Worm (Caenorhabditis elegans): ENCODE results near the gene R10E4.11.
A peak's percentile ranks its signal among the peaks of the same experiment; 100 is the strongest.

R10E4.11 gene

DNA sequence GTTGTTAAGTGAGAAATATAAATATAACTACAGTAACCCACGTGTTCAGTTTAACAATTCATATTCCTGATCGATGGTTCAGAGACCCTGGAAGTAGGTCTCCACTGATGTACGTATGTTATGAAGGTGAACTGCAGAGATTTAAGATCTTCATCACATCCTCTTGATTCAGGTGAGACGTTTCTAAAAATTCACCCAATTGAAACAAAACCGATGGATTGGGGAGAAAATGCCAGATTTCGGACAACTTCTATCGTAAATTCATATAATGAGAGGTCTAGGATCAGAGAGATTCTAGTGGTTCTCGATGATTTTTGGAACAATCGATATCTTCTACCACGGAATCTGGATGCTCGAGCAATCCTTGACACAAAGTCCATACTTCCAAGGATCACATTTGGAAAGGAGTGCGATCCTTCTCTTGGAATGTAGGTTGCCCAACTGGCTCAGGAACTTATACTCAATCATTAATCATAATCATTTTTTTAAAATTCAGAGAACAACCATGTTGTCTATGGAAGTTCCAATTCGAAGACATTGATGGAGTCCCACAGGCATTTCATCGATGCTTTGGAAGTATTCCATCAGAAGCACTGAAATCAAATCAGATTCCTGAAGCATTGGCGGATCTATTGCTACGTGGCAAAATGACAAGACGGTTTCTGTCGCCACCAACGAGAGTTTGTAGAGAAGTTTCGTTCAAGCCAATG is 6.5 kb downstream of the R10E4.11 start, which contains the start of the genes nth-1 and R10E4.7:
Gene nth-1, minus strand, starts transcription at position 101 of the 710 bp plus-strand sequence.
Gene R10E4.7, plus strand, starts transcription at position 660 of the 710 bp plus-strand sequence.
- TF ChIP-seq ztf-23 (GFP tag; IDR thresholded peaks at IDR 0.05): no peak
- no peak for TF ChIP-seq ref-1 (GFP tag; conservative IDR thresholded peaks at IDR 0.05)
- no peak for TF ChIP-seq ztf-29 (GFP tag; IDR thresholded peaks at IDR 0.05)
- TF ChIP-seq T22C8.4 (GFP tag; IDR thresholded peaks at IDR 0.05): no peak

DNA sequence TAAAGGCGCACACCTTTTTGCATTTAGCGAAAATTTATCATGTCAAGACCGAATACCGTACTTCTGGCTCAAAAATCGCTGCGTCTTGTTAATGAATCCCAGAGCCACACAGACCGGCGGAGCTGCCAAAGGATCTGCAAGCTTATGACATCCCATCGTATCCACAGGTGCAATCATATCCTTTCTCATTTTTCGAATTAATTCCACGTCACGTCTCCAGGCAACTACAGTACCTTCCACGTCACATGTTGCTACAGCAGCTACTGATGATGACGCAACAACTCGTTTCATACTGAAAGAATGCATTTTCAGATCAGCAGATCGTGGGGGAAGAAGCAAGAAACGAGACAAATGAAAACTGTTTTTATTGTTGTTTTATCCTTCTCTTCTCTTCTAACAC is 7.7 kb downstream of the R10E4.11 start, which contains the start of gene R10E4.6:
Gene R10E4.6, plus strand, starts transcription at position 301 of the 400 bp plus-strand sequence.
- no peak for TF ChIP-seq med-1 (GFP tag; optimal IDR thresholded peaks at IDR 0.05; ENCODE audit: insufficient read depth)
- no peak for TF ChIP-seq ztf-23 (GFP tag; IDR thresholded peaks at IDR 0.05)

DNA sequence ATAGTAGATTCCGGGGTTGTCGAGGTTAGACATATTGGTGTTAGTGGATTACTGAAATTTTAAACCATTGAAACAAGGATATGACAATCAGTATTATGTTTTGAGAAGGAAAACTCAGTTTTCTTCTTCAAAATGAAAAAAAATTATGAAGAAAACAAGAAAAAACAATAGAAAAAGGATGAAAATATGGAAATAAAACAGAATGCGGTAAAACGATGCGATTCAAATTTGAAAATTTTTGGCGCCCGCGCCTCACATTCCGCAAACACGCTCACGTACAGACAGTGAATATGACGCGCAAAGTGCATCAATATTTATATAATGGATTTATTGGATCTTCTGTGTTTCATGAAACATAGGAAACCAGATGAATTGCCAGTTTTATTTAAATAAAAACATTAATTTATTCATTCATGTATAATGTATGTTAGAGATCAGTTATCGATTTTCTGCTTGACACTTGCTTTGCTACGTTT is 9.6 kb downstream of the R10E4.11 start, which contains the start of gene mcm-5:
Gene mcm-5, minus strand, starts transcription at position 51 of the 476 bp plus-strand sequence.
- no peak for TF ChIP-seq T22C8.4 (GFP tag; IDR thresholded peaks at IDR 0.05)
- TF ChIP-seq flt-1 (GFP tag; IDR thresholded peaks at IDR 0.05): no peak

- TF ChIP-seq tab-1 (GFP tag; IDR thresholded peaks at IDR 0.05) (no peak), flt-1 (GFP tag; IDR thresholded peaks at IDR 0.05) (no peak), T22C8.4 (GFP tag; IDR thresholded peaks at IDR 0.05) (no peak), ztf-23 (GFP tag; IDR thresholded peaks at IDR 0.05) (no peak), cog-1 (tag; optimal IDR thresholded peaks at IDR 0.05) (no peak), ztf-29 (GFP tag; IDR thresholded peaks at IDR 0.05) (no peak), med-1 (GFP tag; optimal IDR thresholded peaks at IDR 0.05; ENCODE audit: insufficient read depth) (no peak)
These were observed 10.9 kb downstream of the R10E4.11 start for ce11 chrIII:4289952-4290351.

ce11 chrIII:4287379-4287778 is 13.5 kb downstream of the R10E4.11 start, which contains the start of gene R10E4.3:
R10E4.3 (minus strand) TSS chrIII:4287479.
- TF ChIP-seq klf-2 (GFP tag; conservative IDR thresholded peaks at IDR 0.05) (no peak), flt-1 (GFP tag; IDR thresholded peaks at IDR 0.05) (no peak), cog-1 (tag; optimal IDR thresholded peaks at IDR 0.05) (no peak), ref-1 (GFP tag; conservative IDR thresholded peaks at IDR 0.05) (no peak), ztf-29 (GFP tag; IDR thresholded peaks at IDR 0.05) (no peak), ztf-23 (GFP tag; IDR thresholded peaks at IDR 0.05) (no peak), tab-1 (GFP tag; IDR thresholded peaks at IDR 0.05) (no peak), med-1 (GFP tag; optimal IDR thresholded peaks at IDR 0.05; ENCODE audit: insufficient read depth) (no peak)

DNA sequence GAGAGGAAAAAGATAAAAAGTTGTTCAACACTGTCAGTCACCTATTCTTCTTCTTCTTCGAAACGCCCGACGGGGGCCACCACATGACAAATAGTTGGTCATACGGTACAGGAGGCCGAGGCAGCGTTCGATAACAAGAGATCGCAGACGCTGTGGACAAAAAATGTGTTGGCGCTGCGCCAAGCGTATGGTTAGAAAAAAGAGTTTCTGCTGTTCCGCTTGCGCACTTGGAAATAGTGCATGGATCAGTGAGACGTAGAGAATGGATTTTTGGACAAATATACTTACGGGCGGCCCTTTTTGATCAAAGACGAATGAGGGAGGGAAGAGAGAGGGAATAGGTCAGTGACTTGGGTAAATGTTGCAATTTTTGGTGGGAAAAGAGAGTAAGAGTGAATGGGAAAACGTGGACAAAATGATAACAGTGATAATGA is 16.1 kb downstream of the R10E4.11 start:
- TF ChIP-seq med-1 (GFP tag; optimal IDR thresholded peaks at IDR 0.05; ENCODE audit: insufficient read depth) (no peak), T22C8.4 (GFP tag; IDR thresholded peaks at IDR 0.05) (no peak), ztf-23 (GFP tag; IDR thresholded peaks at IDR 0.05) (no peak), tab-1 (GFP tag; IDR thresholded peaks at IDR 0.05) (no peak), ref-1 (GFP tag; conservative IDR thresholded peaks at IDR 0.05) (no peak), klf-2 (GFP tag; conservative IDR thresholded peaks at IDR 0.05) (no peak), ztf-29 (GFP tag; IDR thresholded peaks at IDR 0.05) (no peak), cog-1 (tag; optimal IDR thresholded peaks at IDR 0.05) (no peak), flt-1 (GFP tag; IDR thresholded peaks at IDR 0.05) (no peak)

- TF ChIP-seq ztf-29 (GFP tag; IDR thresholded peaks at IDR 0.05): no peak
- no peak for TF ChIP-seq cog-1 (tag; optimal IDR thresholded peaks at IDR 0.05)
- no peak for TF ChIP-seq med-1 (GFP tag; optimal IDR thresholded peaks at IDR 0.05; ENCODE audit: insufficient read depth)
- no peak for TF ChIP-seq flt-1 (GFP tag; IDR thresholded peaks at IDR 0.05)
- TF ChIP-seq tab-1 (GFP tag; IDR thresholded peaks at IDR 0.05): no peak
- TF ChIP-seq klf-2 (GFP tag; conservative IDR thresholded peaks at IDR 0.05): no peak
- TF ChIP-seq ref-1 (GFP tag; conservative IDR thresholded peaks at IDR 0.05): no peak
- TF ChIP-seq ztf-23 (GFP tag; IDR thresholded peaks at IDR 0.05): no peak
- TF ChIP-seq T22C8.4 (GFP tag; IDR thresholded peaks at IDR 0.05): no peak
These were observed 17.7 kb downstream of the R10E4.11 start for ce11 chrIII:4283175-4283574.

- TF ChIP-seq ref-1 (GFP tag; conservative IDR thresholded peaks at IDR 0.05) (0 out of 2 replicates have a peak, but pooled peaks have one; percentile 18), klf-2 (GFP tag; conservative IDR thresholded peaks at IDR 0.05) (no peak; the same call in 1 of the 2 replicates), T22C8.4 (GFP tag; IDR thresholded peaks at IDR 0.05) (no peak), tab-1 (GFP tag; IDR thresholded peaks at IDR 0.05) (peak; percentile 76; the same call in 1 of the 2 replicates), med-1 (GFP tag; optimal IDR thresholded peaks at IDR 0.05; ENCODE audit: insufficient read depth) (no peak), cog-1 (tag; optimal IDR thresholded peaks at IDR 0.05) (peak; percentile 99), ztf-23 (GFP tag; IDR thresholded peaks at IDR 0.05) (peak; percentile 59; the same call in 1 of the 2 replicates), flt-1 (GFP tag; IDR thresholded peaks at IDR 0.05) (peak; percentile 73; the same call in 1 of the 2 replicates), ztf-29 (GFP tag; IDR thresholded peaks at IDR 0.05) (peak; percentile 35)
These were observed 18.8 kb downstream of the R10E4.11 start for ce11 chrIII:4281955-4282618.

- TF ChIP-seq cog-1 (tag; optimal IDR thresholded peaks at IDR 0.05) (no peak), ref-1 (GFP tag; conservative IDR thresholded peaks at IDR 0.05) (no peak), ztf-29 (GFP tag; IDR thresholded peaks at IDR 0.05) (no peak), T22C8.4 (GFP tag; IDR thresholded peaks at IDR 0.05) (no peak), flt-1 (GFP tag; IDR thresholded peaks at IDR 0.05) (peak; percentile 47; the same call in 1 of the 2 replicates), ztf-23 (GFP tag; IDR thresholded peaks at IDR 0.05) (peak; percentile 26; the same call in 1 of the 2 replicates), tab-1 (GFP tag; IDR thresholded peaks at IDR 0.05) (peak; percentile 15; the same call in 1 of the 2 replicates), klf-2 (GFP tag; conservative IDR thresholded peaks at IDR 0.05) (0 out of 2 replicates have a peak, but pooled peaks have one; percentile 38), med-1 (GFP tag; optimal IDR thresholded peaks at IDR 0.05; ENCODE audit: insufficient read depth) (no peak)
These were observed 20.3 kb downstream of the R10E4.11 start, which contains the start of gene sup-26 for ce11 chrIII:4280215-4281173. sup-26 (minus strand) TSS chrIII:4280224.
